Fruit fly (Drosophila melanogaster): ENCODE measurements around the gene LManIII.
A peak's percentile ranks its signal among the peaks of the same experiment; 100 is the strongest.

LManIII gene

dm6 chr2L:8732702-8733101 lies 35.8 kb downstream of the LManIII start (continued):
- TF ChIP-seq schlank (tag; optimal IDR thresholded peaks at IDR 0.05) (no peak), CG4730 (GFP tag; IDR thresholded peaks at IDR 0.05) (0 out of 2 replicates have a peak, but pooled peaks have one; percentile 11), ci (GFP tag; IDR thresholded peaks at IDR 0.05) (peak; percentile 65; the same call in 1 of the 3 replicates), D19A (tag; optimal IDR thresholded peaks at IDR 0.05) (peak; percentile 23), Sox102F (GFP tag; optimal IDR thresholded peaks at IDR 0.05) (peak; percentile 62)

dm6 chr2L:8721028-8721427 lies 47.5 kb downstream of the LManIII start:
- TF ChIP-seq Ets65A (GFP tag) (peak; percentile 88), CG16779 (GFP tag; IDR thresholded peaks at IDR 0.05) (0 out of 2 replicates have a peak, but pooled peaks have one; percentile 14), CG2120 (GFP tag; optimal IDR thresholded peaks at IDR 0.05) (no peak), D19A (tag; optimal IDR thresholded peaks at IDR 0.05) (no peak), lab (GFP tag; optimal IDR thresholded peaks at IDR 0.05) (peak; percentile 25), sens-2 (GFP tag; IDR thresholded peaks at IDR 0.05) (no peak), CG8281 (tag; optimal IDR thresholded peaks at IDR 0.05) (peak; percentile 96)

- TF ChIP-seq CG13894 (tag; optimal IDR thresholded peaks at IDR 0.05) (peak; percentile 11), CG6654 (GFP tag; optimal IDR thresholded peaks at IDR 0.05) (no peak), grn (GFP tag; optimal IDR thresholded peaks at IDR 0.05) (peak; percentile 98), scrt (GFP tag; optimal IDR thresholded peaks at IDR 0.05) (no peak), CG10543 (GFP tag; optimal IDR thresholded peaks at IDR 0.05) (peak; percentile 58), Bteb2 (GFP tag; optimal IDR thresholded peaks at IDR 0.05) (no peak), GATAe (GFP tag; conservative IDR thresholded peaks at IDR 0.05) (peak; percentile 66), Bgb (GFP tag; IDR thresholded peaks at IDR 0.05; ENCODE audit: partially characterized antibody) (no peak), Ravus (GFP tag; IDR thresholded peaks at IDR 0.05) (no peak), sens-2 (GFP tag; IDR thresholded peaks at IDR 0.05) (peak; percentile 78), B-H2 (GFP tag; optimal IDR thresholded peaks at IDR 0.05) (peak; percentile 9), Med (GFP tag) (peak; percentile 54), unpg (GFP tag; optimal IDR thresholded peaks at IDR 0.05) (peak; percentile 11), CG9215 (GFP tag; IDR thresholded peaks at IDR 0.05) (no peak), crp (GFP tag; optimal IDR thresholded peaks at IDR 0.05) (no peak), gro (GFP tag; optimal IDR thresholded peaks at IDR 0.05) (peak; percentile 66), chinmo (GFP tag; IDR thresholded peaks at IDR 0.05; ENCODE audit: partially characterized antibody) (0 out of 4 replicates have a peak, but pooled peaks have one; percentile 11), CG9932 (GFP tag; IDR thresholded peaks at IDR 0.05) (0 out of 2 replicates have a peak, but pooled peaks have one; percentile 11), CG18599 (GFP tag; optimal IDR thresholded peaks at IDR 0.05) (peak; percentile 33), mirr (GFP tag; optimal IDR thresholded peaks at IDR 0.05) (peak; percentile 68), CG7556 (GFP tag; optimal IDR thresholded peaks at IDR 0.05) (no peak), her (GFP tag; optimal IDR thresholded peaks at IDR 0.05) (peak; percentile 1), mld (GFP tag; IDR thresholded peaks at IDR 0.05; ENCODE audit: partially characterized antibody) (no peak), seq (GFP tag; IDR thresholded peaks at IDR 0.05) (peak; percentile 40), CG17568 (GFP tag; optimal IDR thresholded peaks at IDR 0.05) (peak; percentile 21), Atf6 (GFP tag; IDR thresholded peaks at IDR 0.05) (peak; percentile 37; the same call in 1 of the 2 replicates), CG10366 (GFP tag; IDR thresholded peaks at IDR 0.05) (no peak), CG6765 (GFP tag; optimal IDR thresholded peaks at IDR 0.05) (peak; percentile 35), caup (GFP tag; optimal IDR thresholded peaks at IDR 0.05; ENCODE audit: severe bottlenecking) (peak; percentile 27), CG34224 (GFP tag; IDR thresholded peaks at IDR 0.05; ENCODE audit: partially characterized antibody) (no peak), exex (tag; optimal IDR thresholded peaks at IDR 0.05) (peak; percentile 96), CG1602 (GFP tag; optimal IDR thresholded peaks at IDR 0.05) (no peak), CG18619 (GFP tag; optimal IDR thresholded peaks at IDR 0.05) (no peak), sd (tag; optimal IDR thresholded peaks at IDR 0.05) (peak; percentile 93), sens (GFP tag) (peak; percentile 68), CG2116 (GFP tag; optimal IDR thresholded peaks at IDR 0.05) (no peak), CG7987 (GFP tag; optimal IDR thresholded peaks at IDR 0.05) (peak; percentile 34)
Observed at dm6 chr2L:8719757-8720156, 48.8 kb downstream of the LManIII start.

All from whole organism, embryonic.